Fruit fly (Drosophila melanogaster) whole organism, prepupa: Measurements from ENCODE around the gene CG6287.

Source experiments
- CG11294 ChIP-seq: fragments of 200-800 bp; sonication (Bioruptor generic); IDR thresholded peaks from 2 replicates; pipeline ENCODE4 v1.3.6; 2022; ENCODE audit warnings: missing biosample characterization, missing genetic modification characterization
- CG11902 ChIP-seq: fragments of 200-800 bp; sonication (Bioruptor generic); optimal IDR thresholded peaks from 3 replicates; lab custom pipeline; 2016; ENCODE audit warnings: missing biosample characterization, missing genetic modification characterization
- CG15336 ChIP-seq: fragments of 200-800 bp; sonication (Bioruptor generic); IDR thresholded peaks from 2 replicates; pipeline ENCODE4 v1.3.6; 2022; ENCODE audit warnings: missing biosample characterization, missing genetic modification characterization
- CG3032 ChIP-seq: fragments of 200-800 bp; optimal IDR thresholded peaks from 2 replicates; lab custom pipeline; 2019; ENCODE audit warnings: missing biosample characterization, mild to moderate bottlenecking, missing genetic modification characterization, moderate library complexity
- CG32006 ChIP-seq: fragments of 200-800 bp; sonication (Bioruptor generic); optimal IDR thresholded peaks from 3 replicates; lab custom pipeline; 2017; ENCODE audit warnings: missing biosample characterization, mild to moderate bottlenecking, missing genetic modification characterization
- CG34406 ChIP-seq: fragments of 200-800 bp; sonication (Bioruptor generic); optimal IDR thresholded peaks from 3 replicates; lab custom pipeline; 2016; ENCODE audit warnings: missing biosample characterization, missing genetic modification characterization
- CG4318 ChIP-seq: fragments of 200-800 bp; sonication (Bioruptor generic); optimal IDR thresholded peaks from 3 replicates; lab custom pipeline; 2017; ENCODE audit warnings: missing biosample characterization, mild to moderate bottlenecking, missing genetic modification characterization
- CG6163 ChIP-seq: fragments of 200-800 bp; sonication (Bioruptor generic); IDR thresholded peaks from 3 replicates; pipeline ENCODE4 v1.3.6; 2022; ENCODE audit warnings: missing biosample characterization, missing genetic modification characterization
- CG6276 ChIP-seq: fragments of 200-800 bp; sonication (Bioruptor generic); optimal IDR thresholded peaks from 2 replicates; lab custom pipeline; 2017; ENCODE audit warnings: missing biosample characterization, mild to moderate bottlenecking, missing genetic modification characterization
- CG6792 ChIP-seq: fragments of 200-800 bp; sonication (Bioruptor generic); optimal IDR thresholded peaks from 3 replicates; lab custom pipeline; 2016; ENCODE audit warnings: missing biosample characterization, missing genetic modification characterization
- CG6808 ChIP-seq: fragments of 200-800 bp; sonication (Bioruptor generic); optimal IDR thresholded peaks from 3 replicates; lab custom pipeline; 2017; ENCODE audit warnings: missing biosample characterization, missing genetic modification characterization, mild to moderate bottlenecking, moderate library complexity, missing genetic modification reagents
- CG7368 ChIP-seq: fragments of 200-800 bp; sonication (Bioruptor generic); optimal IDR thresholded peaks from 3 replicates; lab custom pipeline; 2016; ENCODE audit warnings: missing biosample characterization, missing genetic modification characterization
- CG8119 ChIP-seq: fragments of 200-800 bp; sonication (Bioruptor generic); IDR thresholded peaks from 3 replicates; pipeline ENCODE4 v1.3.6; 2022; ENCODE audit warnings: missing biosample characterization, missing genetic modification characterization
- CG8319 ChIP-seq: fragments of 200-800 bp; sonication (Bioruptor generic); optimal IDR thresholded peaks from 3 replicates; lab custom pipeline; 2016; ENCODE audit warnings: missing biosample characterization, missing genetic modification characterization
- CG8632 ChIP-seq: fragments of 200-800 bp; sonication (Bioruptor generic); optimal IDR thresholded peaks from 3 replicates; lab custom pipeline; 2016; ENCODE audit warnings: missing biosample characterization, missing genetic modification characterization
- Eip75B ChIP-seq: fragments of 200-800 bp; sonication (Bioruptor generic); optimal IDR thresholded peaks from 3 replicates; lab custom pipeline; 2016; ENCODE audit warnings: missing biosample characterization, missing genetic modification characterization
- Eip93F ChIP-seq: fragments of 200-800 bp; sonication (Bioruptor generic); optimal IDR thresholded peaks from 2 replicates; lab custom pipeline; 2016; ENCODE audit warnings: missing biosample characterization, mild to moderate bottlenecking, missing genetic modification characterization
- Hr38 ChIP-seq: sonication (Bioruptor generic); optimal IDR thresholded peaks from 2 replicates; lab custom pipeline; 2016; ENCODE audit warnings: missing biosample characterization, missing genetic modification characterization
- Hr39 ChIP-seq: fragments of 200-800 bp; sonication (Bioruptor generic); optimal IDR thresholded peaks from 2 replicates; lab custom pipeline; 2016; ENCODE audit warnings: missing biosample characterization, missing genetic modification characterization
- Hr4 ChIP-seq: fragments of 200-800 bp; sonication (Bioruptor generic); optimal IDR thresholded peaks from 3 replicates; lab custom pipeline; 2016; ENCODE audit warnings: missing biosample characterization, missing genetic modification characterization
- Lpt ChIP-seq: fragments of 200-800 bp; sonication (Bioruptor generic); optimal IDR thresholded peaks from 3 replicates; lab custom pipeline; 2016; ENCODE audit warnings: missing biosample characterization, missing genetic modification characterization
- Met ChIP-seq: fragments of 200-800 bp; sonication (Bioruptor generic); optimal IDR thresholded peaks from 3 replicates; lab custom pipeline; 2016; ENCODE audit warnings: missing biosample characterization, missing genetic modification characterization
- Smox ChIP-seq: fragments of 200-800 bp; sonication (Bioruptor generic); optimal IDR thresholded peaks from 3 replicates; lab custom pipeline; 2016; ENCODE audit warnings: missing biosample characterization, missing genetic modification characterization
- Sox102F ChIP-seq: fragments of 200-800 bp; sonication (Bioruptor generic); optimal IDR thresholded peaks from 2 replicates; lab custom pipeline; 2016; ENCODE audit warnings: missing biosample characterization, mild to moderate bottlenecking, missing genetic modification characterization
- achi ChIP-seq: fragments of 200-800 bp; sonication (Bioruptor generic); optimal IDR thresholded peaks from 3 replicates; lab custom pipeline; 2016; ENCODE audit warnings: missing biosample characterization, missing genetic modification characterization
- acj6 ChIP-seq: fragments of 200-800 bp; sonication (Bioruptor generic); optimal IDR thresholded peaks from 3 replicates; lab custom pipeline; 2016; ENCODE audit warnings: missing biosample characterization, missing genetic modification characterization
- cyc ChIP-seq: fragments of 200-800 bp; sonication (Bioruptor generic); optimal IDR thresholded peaks from 3 replicates; lab custom pipeline; 2016; ENCODE audit warnings: missing biosample characterization, missing genetic modification characterization
- dac ChIP-seq: fragments of 200-800 bp; sonication (Bioruptor generic); optimal IDR thresholded peaks from 2 replicates; lab custom pipeline; 2017; ENCODE audit warnings: missing biosample characterization, mild to moderate bottlenecking, missing genetic modification characterization
- dsx ChIP-seq: fragments of 200-800 bp; optimal IDR thresholded peaks from 3 replicates; lab custom pipeline; 2019; ENCODE audit warnings: missing biosample characterization, mild to moderate bottlenecking, missing genetic modification characterization, moderate library complexity; ENCODE audit not compliant: poor library complexity, severe bottlenecking
- eg ChIP-seq: fragments of 200-800 bp; sonication (Bioruptor generic); IDR thresholded peaks from 3 replicates; pipeline ENCODE4 v1.3.6; 2022; ENCODE audit warnings: missing biosample characterization, missing genetic modification characterization
- fd59A ChIP-seq: fragments of 200-800 bp; sonication (Bioruptor generic); optimal IDR thresholded peaks from 2 replicates; lab custom pipeline; 2017; ENCODE audit warnings: missing biosample characterization, mild to moderate bottlenecking, missing genetic modification characterization, missing genetic modification reagents
- fd85E ChIP-seq: fragments of 200-800 bp; sonication (Bioruptor generic); optimal IDR thresholded peaks from 3 replicates; lab custom pipeline; 2016; ENCODE audit warnings: missing biosample characterization, missing genetic modification characterization
- fkh ChIP-seq: fragments of 200-800 bp; sonication (Bioruptor generic); optimal IDR thresholded peaks from 3 replicates; lab custom pipeline; 2017; ENCODE audit warnings: missing biosample characterization, mild to moderate bottlenecking, missing genetic modification characterization, moderate library complexity
- ss ChIP-seq, 2 experiments: fragments of 200-800 bp; sonication (Bioruptor generic); optimal IDR thresholded peaks; 2 replicates in 1 of 2; 3 replicates in 1 of 2; lab custom pipeline; 2017 to 2018; ENCODE audit warnings: mild to moderate bottlenecking in 2 of 2, missing biosample characterization in 2 of 2, missing genetic modification characterization in 2 of 2, moderate library complexity in 1 of 2
- svp ChIP-seq: fragments of 200-800 bp; sonication (Bioruptor generic); peaks from one replicate; lab custom pipeline; 2016; ENCODE audit warnings: missing biosample characterization, missing genetic modification characterization
- topi ChIP-seq: fragments of 200-800 bp; sonication (Bioruptor generic); optimal IDR thresholded peaks from 3 replicates; lab custom pipeline; 2016; ENCODE audit warnings: missing biosample characterization, missing genetic modification characterization
- vri ChIP-seq: fragments of 200-800 bp; sonication (Bioruptor generic); optimal IDR thresholded peaks from 3 replicates; lab custom pipeline; 2016; ENCODE audit warnings: missing biosample characterization, mild to moderate bottlenecking, missing genetic modification characterization

Gene CG6287

DNA sequence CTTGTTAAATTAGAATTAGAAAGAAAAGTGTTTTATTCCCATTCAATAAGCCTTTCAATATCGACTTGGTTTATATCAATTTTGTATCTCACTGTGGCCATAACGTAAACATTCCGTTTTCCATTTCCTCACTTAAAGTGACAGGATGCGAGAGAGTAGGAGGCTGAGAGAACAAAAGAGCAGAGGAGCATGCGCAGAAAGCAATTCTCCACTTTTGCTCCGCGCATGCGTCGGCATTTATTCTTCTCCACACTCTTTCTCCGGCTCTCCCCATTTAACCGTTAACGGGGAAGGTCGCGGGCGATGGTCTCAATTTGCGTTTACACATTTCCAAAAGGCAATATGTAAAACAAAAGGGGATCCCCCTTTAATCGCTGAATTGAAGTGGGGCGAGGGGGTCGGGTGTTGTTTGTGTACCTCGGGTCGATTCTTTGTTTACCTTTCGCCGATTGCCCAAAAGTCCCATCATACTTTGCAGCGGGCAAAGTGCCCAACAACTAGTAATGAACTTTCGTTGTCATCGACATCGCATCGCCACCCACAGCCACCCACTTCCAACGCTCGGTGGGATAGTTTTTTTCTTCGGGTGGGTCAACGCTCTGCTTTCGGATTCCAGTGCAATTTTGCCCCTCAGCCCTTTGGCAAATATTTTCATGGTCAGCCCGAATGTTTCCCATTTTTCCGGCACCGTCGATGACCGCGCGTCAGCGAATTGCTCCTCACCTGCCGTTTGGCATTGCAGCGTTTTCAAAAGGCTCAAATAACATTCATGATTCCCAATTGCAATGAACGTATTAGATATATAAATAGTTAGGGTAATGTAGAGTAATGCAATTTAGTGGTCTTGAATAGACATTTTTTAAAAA, 13.4 kb upstream of the CG6287 start:
- TF ChIP-seq CG6276 (GFP tag; lab: Kevin White, UChicago) (no peak), CG6792 (no peak), Smox (GFP tag; lab: Kevin White, UChicago) (no peak), CG6808 (GFP tag; lab: Kevin White, UChicago) (no peak), CG11294 (GFP tag; lab: Robert Waterston, UW) (no peak), achi (GFP tag; lab: Kevin White, UChicago) (peak; percentile 1), eg (GFP tag; lab: Robert Waterston, UW) (0 out of 3 replicates have a peak, but pooled peaks have one; percentile 9), Hr38 (GFP tag; lab: Kevin White, UChicago) (no peak), fd59A (GFP tag; lab: Kevin White, UChicago) (no peak), CG7368 (GFP tag; lab: Kevin White, UChicago) (no peak), CG8319 (no peak), CG4318 (no peak), svp (GFP tag; lab: Kevin White, UChicago) (peak; percentile 23), cyc (GFP tag; lab: Kevin White, UChicago) (no peak), dac (GFP tag; lab: Kevin White, UChicago) (no peak), CG11902 (GFP tag; lab: Kevin White, UChicago) (no peak), Hr4 (GFP tag; lab: Kevin White, UChicago) (no peak), Lpt (no peak), CG8119 (GFP tag; lab: Robert Waterston, UW) (no peak), Met (GFP tag; lab: Kevin White, UChicago) (no peak), CG6163 (no peak), CG34406 (no peak), CG3032 (tag; lab: Kevin White, UChicago) (no peak)

dm6 chr2L:11167997-11168396, 12.5 kb upstream of the CG6287 start:
- TF ChIP-seq Hr39 (GFP tag; lab: Kevin White, UChicago) (no peak), Lpt (no peak), dsx (GFP tag; lab: Kevin White, UChicago) (no peak), ss (GFP tag; optimal IDR thresholded peaks at IDR 0.05; lab: Kevin White, UChicago) (no peak), acj6 (GFP tag; lab: Kevin White, UChicago) (no peak)

DNA sequence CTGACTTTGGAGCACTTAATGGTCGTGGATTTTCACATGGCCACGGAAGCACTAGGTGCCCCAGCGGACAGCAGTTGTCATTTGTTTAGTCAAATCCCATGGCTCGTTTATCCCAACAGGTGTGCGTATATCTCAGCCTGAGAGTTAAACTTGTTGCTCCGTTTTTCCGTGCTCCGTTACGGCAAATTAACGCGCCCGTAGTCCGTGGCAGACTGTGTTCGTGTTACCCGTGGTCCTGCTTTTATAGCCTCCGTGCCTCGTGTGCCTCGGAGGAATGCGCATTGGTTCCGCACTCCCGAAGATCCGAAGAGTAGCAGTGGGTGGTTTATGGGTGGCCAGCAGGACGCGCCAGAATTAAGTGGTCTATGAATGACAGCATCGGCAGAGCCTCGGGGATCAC, 6.6 kb downstream of the CG6287 start, which contains the start of gene Gyc32E:
Gyc32E (minus strand) TSS at position 133 of the 400 bp plus-strand sequence.
- no peak for TF ChIP-seq CG32006 (GFP tag; lab: Kevin White, UChicago)

- no peak for TF ChIP-seq fkh (GFP tag; lab: Kevin White, UChicago)
- no peak for TF ChIP-seq CG15336 (GFP tag; lab: Robert Waterston, UW)
- no peak for TF ChIP-seq Hr38 (GFP tag; lab: Kevin White, UChicago)
Observed at dm6 chr2L:11145317-11145716, 10.2 kb downstream of the CG6287 start, which contains the start of gene CG31867. Gene CG31867, minus strand, starts transcription at chr2L:11145417.

dm6 chr2L:11136093-11136492, 19.4 kb downstream of the CG6287 start, which contains the start of gene hgo:
Gene hgo, plus strand, starts transcription at chr2L:11136393.
- TF ChIP-seq svp (GFP tag; lab: Kevin White, UChicago) (no peak), CG6276 (GFP tag; lab: Kevin White, UChicago) (no peak), Hr4 (GFP tag; lab: Kevin White, UChicago) (no peak), fd85E (GFP tag; lab: Kevin White, UChicago) (no peak), CG8632 (GFP tag; lab: Kevin White, UChicago) (no peak), CG3032 (tag; lab: Kevin White, UChicago) (no peak), Sox102F (GFP tag; lab: Kevin White, UChicago) (no peak), CG6163 (no peak), topi (GFP tag; lab: Kevin White, UChicago) (no peak), Eip93F (GFP tag; lab: Kevin White, UChicago) (no peak), vri (GFP tag; lab: Kevin White, UChicago) (no peak), Eip75B (GFP tag; lab: Kevin White, UChicago) (no peak), acj6 (GFP tag; lab: Kevin White, UChicago) (no peak)
